Worm (Caenorhabditis elegans) whole organism, L4 larva: ENCODE data around the gene cah-4.

Experiments
- T20F7.1 ChIP-seq: fragments of 200-800 bp; sonication (Bioruptor generic); optimal IDR thresholded peaks from 2 replicates; lab custom pipeline; 2018; ENCODE audit warnings: mild to moderate bottlenecking, missing genetic modification characterization, missing compliant biosample characterization
- ceh-32 ChIP-seq: sonication (generic microtip); optimal IDR thresholded peaks from 2 replicates; lab custom pipeline; 2016; ENCODE audit warnings: mild to moderate bottlenecking, missing genetic modification characterization, missing compliant biosample characterization; ENCODE audit not compliant: poor library complexity
- dmd-6 ChIP-seq: fragments of 200-800 bp; sonication (Bioruptor generic); IDR thresholded peaks from 2 replicates; pipeline ENCODE4 v1.3.6; 2022; ENCODE audit warnings: missing genetic modification reagents, missing genetic modification characterization, missing compliant biosample characterization
- egl-27 ChIP-seq: sonication (generic microtip); optimal IDR thresholded peaks from 3 replicates; lab custom pipeline; 2017; ENCODE audit warnings: missing biosample characterization, missing genetic modification reagents, missing genetic modification characterization
- lsy-2 ChIP-seq, 2 experiments: fragments of 150-350 bp in 1 of 2; sonication (generic microtip) in 1 of 2; optimal IDR thresholded peaks; 2 replicates each; lab custom pipeline; 2014 to 2017; ENCODE audit warnings: missing biosample characterization in 2 of 2, missing genetic modification characterization in 2 of 2
- nhr-28 ChIP-seq: fragments of 150-350 bp; optimal IDR thresholded peaks from 2 replicates; lab custom pipeline; 2014; ENCODE audit warnings: missing biosample characterization, missing genetic modification characterization
- nhr-48 ChIP-seq: sonication (generic microtip); optimal IDR thresholded peaks from 2 replicates; lab custom pipeline; 2016; ENCODE audit warnings: mild to moderate bottlenecking, missing genetic modification characterization, missing compliant biosample characterization
- nhr-76 ChIP-seq: fragments of 150-350 bp; optimal IDR thresholded peaks from 2 replicates; lab custom pipeline; 2014; ENCODE audit warnings: missing biosample characterization, missing genetic modification characterization
- pha-4 ChIP-seq, 2 experiments: fragments of 150-350 bp in 1 of 2; fragments of 200-800 bp in 1 of 2; sonication (Bioruptor generic) in 1 of 2; IDR thresholded peaks in 1 of 2; optimal IDR thresholded peaks in 1 of 2; 2 replicates each; pipeline versions ENCODE4 v1.3.6 to Lab custom; 2014 to 2022; ENCODE audit warnings: missing genetic modification characterization in 2 of 2, missing genetic modification reagents in 2 of 2, missing biosample characterization in 1 of 2, missing compliant biosample characterization in 1 of 2
- skn-1 ChIP-seq: fragments of 150-350 bp; optimal IDR thresholded peaks from 2 replicates; lab custom pipeline; 2014; ENCODE audit warnings: missing biosample characterization, missing genetic modification characterization
- snpc-4 ChIP-seq: fragments of 150-350 bp; optimal IDR thresholded peaks from 2 replicates; lab custom pipeline; 2014; ENCODE audit warnings: missing biosample characterization, missing genetic modification characterization
- tag-97 ChIP-seq: fragments of 200-800 bp; sonication (Bioruptor generic); IDR thresholded peaks from 2 replicates; pipeline ENCODE4 v1.3.6; 2022; ENCODE audit warnings: missing genetic modification characterization, missing compliant biosample characterization

- TF ChIP-seq nhr-48 (tag; lab: Kevin White, UChicago) (no peak), pha-4 (GFP tag; IDR thresholded peaks at IDR 0.05; lab: Robert Waterston, UW) (no peak), pha-4 (tag; optimal IDR thresholded peaks at IDR 0.05; lab: Kevin White, UChicago) (no peak), snpc-4 (tag; lab: Kevin White, UChicago) (no peak), nhr-76 (tag; lab: Kevin White, UChicago) (no peak), tag-97 (no peak), egl-27 (no peak), dmd-6 (GFP tag; lab: Robert Waterston, UW) (no peak), skn-1 (tag; lab: Kevin White, UChicago) (no peak), nhr-28 (no peak), ceh-32 (tag; lab: Kevin White, UChicago) (no peak), T20F7.1 (no peak), lsy-2 (tag; optimal IDR thresholded peaks at IDR 0.05; lab: Kevin White, UChicago) (no peak)
Measured at ce11 chrX:13503839-13504238, 38.5 kb upstream of the cah-4 start.
